Worm (Caenorhabditis elegans): ENCODE measurements around the gene F23H12.5.

- TF ChIP-seq pha-4 (tag; optimal IDR thresholded peaks at IDR 0.05): peak; percentile 62
- TF ChIP-seq daf-12 (tag; optimal IDR thresholded peaks at IDR 0.05): no peak
- no peak for TF ChIP-seq unc-62 (GFP tag; optimal IDR thresholded peaks at IDR 0.05)
Measured at ce11 chrV:12408996-12409395, 50.5 kb downstream of the F23H12.5 start.
